Fruit fly (Drosophila melanogaster) whole organism, adult: ENCODE measurements around the gene CG33253.

Experiments used
- CG11617 ChIP-seq: fragments of 200-800 bp; sonication (Bioruptor generic); optimal IDR thresholded peaks from 2 replicates; lab custom pipeline; 2017; ENCODE audit warnings: mild to moderate bottlenecking, missing biosample characterization, missing genetic modification reagents, missing genetic modification characterization
- CG12768 ChIP-seq: fragments of 200-800 bp; sonication (Bioruptor generic); optimal IDR thresholded peaks from 2 replicates; lab custom pipeline; 2017; ENCODE audit warnings: missing biosample characterization, missing genetic modification characterization, mild to moderate bottlenecking, moderate library complexity, missing genetic modification reagents
- CG5204 ChIP-seq: fragments of 200-800 bp; sonication (Bioruptor generic); optimal IDR thresholded peaks from 2 replicates; lab custom pipeline; 2016; ENCODE audit warnings: missing biosample characterization, missing genetic modification characterization
- CG7101 ChIP-seq: fragments of 200-800 bp; sonication (Bioruptor generic); optimal IDR thresholded peaks from 2 replicates; lab custom pipeline; 2018; ENCODE audit warnings: missing biosample characterization, mild to moderate bottlenecking, missing genetic modification characterization, moderate library complexity
- Crg-1 ChIP-seq: fragments of 200-800 bp; sonication (Bioruptor generic); optimal IDR thresholded peaks from 2 replicates; lab custom pipeline; 2016; ENCODE audit warnings: missing biosample characterization, missing genetic modification characterization
- cnc ChIP-seq, 2 experiments: fragments of >200 bp; optimal IDR thresholded peaks; 2 replicates each; lab custom pipeline; 2017
- kay ChIP-seq: fragments of 200-800 bp; sonication (Bioruptor generic); peaks from one replicate; lab custom pipeline; 2016; ENCODE audit warnings: missing biosample characterization, missing genetic modification characterization, borderline replicate concordance
- ovo ChIP-seq: fragments of 200-800 bp; sonication (Bioruptor generic); optimal IDR thresholded peaks from 2 replicates; lab custom pipeline; 2016; ENCODE audit warnings: missing biosample characterization, missing genetic modification characterization

dm6 chrX:19166152-19166935 is 16.9 kb upstream of the CG33253 start:
- peak; percentile 85 for TF ChIP-seq kay (GFP tag; lab: Kevin White, UChicago)
- peak; percentile 6 for TF ChIP-seq CG11617 (GFP tag; lab: Kevin White, UChicago)
- no peak for TF ChIP-seq cnc (optimal IDR thresholded peaks at IDR 0.05; lab: Kevin White, UChicago)
- no peak for TF ChIP-seq ovo (GFP tag; lab: Kevin White, UChicago)
- peak; percentile 41 for TF ChIP-seq CG7101 (tag; lab: Kevin White, UChicago)
- TF ChIP-seq CG12768 (GFP tag; lab: Kevin White, UChicago): no peak
- TF ChIP-seq Crg-1: no peak
- TF ChIP-seq CG5204: peak; percentile 50
